Worm (Caenorhabditis elegans): ENCODE data around the gene F11G11.5.

- TF ChIP-seq blmp-1 (tag; optimal IDR thresholded peaks at IDR 0.05): peak; percentile 9
- no peak for TF ChIP-seq unc-62 (GFP tag; optimal IDR thresholded peaks at IDR 0.05)
- TF ChIP-seq lin-39 (tag; optimal IDR thresholded peaks at IDR 0.05): no peak
- TF ChIP-seq efl-1 (optimal IDR thresholded peaks at IDR 0.05): peak; percentile 11 to 20
- peak in 1 of 2 experiments; percentile 86 for TF ChIP-seq efl-1 (GFP tag; optimal IDR thresholded peaks at IDR 0.05 in 1 of 2)
- no peak for TF ChIP-seq mdl-1 (tag; optimal IDR thresholded peaks at IDR 0.05)
- TF ChIP-seq snpc-4 (tag; optimal IDR thresholded peaks at IDR 0.05): no peak
- no peak for TF ChIP-seq lin-13 (GFP tag; optimal IDR thresholded peaks at IDR 0.05)
These were observed 50.4 kb downstream of the F11G11.5 start for ce11 chrII:4908160-4908559.
